Fruit fly (Drosophila melanogaster): ENCODE measurements around the gene pzg.

DNA sequence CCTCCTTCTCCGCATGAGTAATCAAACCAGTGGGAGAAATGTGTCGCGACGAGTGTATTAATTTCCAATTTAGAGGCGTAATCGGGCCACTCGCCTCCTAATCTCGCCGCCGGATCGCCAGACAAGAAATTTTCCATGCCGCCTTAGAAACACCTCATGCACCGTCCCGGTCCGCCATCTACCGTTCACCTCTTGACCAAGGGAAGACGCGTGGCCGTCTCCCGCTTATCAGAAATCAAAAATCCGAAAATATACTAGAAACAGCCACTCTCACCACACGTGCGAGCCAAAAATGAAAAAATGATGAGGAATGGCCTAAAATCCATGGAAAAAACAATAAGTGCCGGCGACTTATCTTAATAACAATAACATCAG lies 10.0 kb upstream of the pzg start:
- TF ChIP-seq CTCF (optimal IDR thresholded peaks at IDR 0.05) (peak; percentile 21 to 29), CG8478 (optimal IDR thresholded peaks at IDR 0.05) (no peak)

Data from S2 (cell line).